Worm (Caenorhabditis elegans) whole organism, L1 larva: ENCODE results near the gene T22B7.4.

Source experiments
- C16A3.4 ChIP-seq: fragments of 150-350 bp; optimal IDR thresholded peaks from 2 replicates; lab custom pipeline; 2014; ENCODE audit warnings: missing biosample characterization, missing genetic modification characterization
- ceh-88 ChIP-seq: fragments of 200-800 bp; sonication (Bioruptor generic); IDR thresholded peaks from 2 replicates; pipeline ENCODE4 v1.3.6; 2022; ENCODE audit warnings: missing genetic modification characterization, missing compliant biosample characterization
- dpl-1 ChIP-seq, 3 experiments: fragments of 150-350 bp in 2 of 3; sonication (generic microtip) in 1 of 3; optimal IDR thresholded peaks; 2 replicates each; lab custom pipeline; 2014 to 2017; ENCODE audit warnings: missing biosample characterization in 3 of 3, missing genetic modification characterization in 3 of 3, missing genetic modification reagents in 3 of 3
- egl-27 ChIP-seq, 2 experiments: fragments of 150-350 bp in 1 of 2; sonication (generic microtip); optimal IDR thresholded peaks; 3 replicates each; lab custom pipeline; 2017 to 2018; ENCODE audit warnings: missing biosample characterization in 2 of 2, missing genetic modification characterization in 2 of 2, missing genetic modification reagents in 2 of 2
- elt-2 ChIP-seq: sonication (generic microtip); optimal IDR thresholded peaks from 2 replicates; lab custom pipeline; 2016; ENCODE audit warnings: missing genetic modification characterization, mild to moderate bottlenecking, inconsistent platforms, missing compliant biosample characterization, missing genetic modification reagents
- fkh-10 ChIP-seq: sonication (generic microtip); optimal IDR thresholded peaks from 2 replicates; lab custom pipeline; 2017; ENCODE audit warnings: missing biosample characterization, missing genetic modification reagents, missing genetic modification characterization
- lin-13 ChIP-seq: fragments of 150-350 bp; optimal IDR thresholded peaks from 2 replicates; lab custom pipeline; 2014; ENCODE audit warnings: missing biosample characterization, missing genetic modification reagents, missing genetic modification characterization
- nhr-19 ChIP-seq: fragments of 200-800 bp; sonication (Bioruptor generic); conservative IDR thresholded peaks from 2 replicates; pipeline ENCODE4 v1.3.6; 2022; ENCODE audit warnings: missing genetic modification characterization, missing compliant biosample characterization
- pqm-1 ChIP-seq: sonication (generic microtip); optimal IDR thresholded peaks from 3 replicates; lab custom pipeline; 2017; ENCODE audit warnings: missing biosample characterization, missing genetic modification characterization
- sox-4 ChIP-seq: sonication (generic microtip); optimal IDR thresholded peaks from 2 replicates; lab custom pipeline; 2016; ENCODE audit warnings: missing genetic modification characterization, missing compliant biosample characterization
- tlp-1 ChIP-seq: fragments of 150-350 bp; optimal IDR thresholded peaks from 2 replicates; lab custom pipeline; 2014; ENCODE audit warnings: missing biosample characterization, missing genetic modification characterization
- unc-62 ChIP-seq: fragments of 150-350 bp; optimal IDR thresholded peaks from 2 replicates; lab custom pipeline; 2014; ENCODE audit warnings: missing biosample characterization, missing genetic modification reagents, missing genetic modification characterization
- zip-4 ChIP-seq: fragments of 200-800 bp; sonication (Bioruptor generic); optimal IDR thresholded peaks from 2 replicates; lab custom pipeline; 2018; ENCODE audit warnings: mild to moderate bottlenecking, missing genetic modification characterization, moderate library complexity, missing compliant biosample characterization
- ztf-11 ChIP-seq, 2 experiments: sonication (generic microtip); optimal IDR thresholded peaks; 2 replicates each; lab custom pipeline; 2016 to 2017; ENCODE audit warnings: missing genetic modification characterization in 2 of 2, missing biosample characterization in 1 of 2, missing compliant biosample characterization in 1 of 2

ce11 chrX:5655601-5656000, 14.4 kb upstream of the T22B7.4 start:
- TF ChIP-seq dpl-1 (GFP tag; optimal IDR thresholded peaks at IDR 0.05; lab: Kevin White, UChicago) (no peak), zip-4 (GFP tag; lab: Kevin White, UChicago) (no peak), egl-27 (tag; optimal IDR thresholded peaks at IDR 0.05; lab: Kevin White, UChicago) (no peak), ceh-88 (GFP tag; lab: Robert Waterston, UW) (no peak), nhr-19 (GFP tag; lab: Robert Waterston, UW) (no peak), sox-4 (no peak), tlp-1 (tag; lab: Kevin White, UChicago) (no peak), ztf-11 (tag; optimal IDR thresholded peaks at IDR 0.05; lab: Kevin White, UChicago) (no peak), C16A3.4 (tag; lab: Kevin White, UChicago) (no peak), lin-13 (GFP tag; lab: Kevin White, UChicago) (no peak), fkh-10 (GFP tag; lab: Kevin White, UChicago) (no peak), unc-62 (no peak), pqm-1 (tag; lab: Kevin White, UChicago) (no peak), elt-2 (no peak)
